Worm (Caenorhabditis elegans) whole organism, L3 larva: ENCODE data around the gene srw-24.
"Not testable (repeated sequence)": the region's sequence is repeated elsewhere in the genome, so short reads cannot be mapped to it uniquely, and the experiment has no call there.

Experiments used
- ceh-28 ChIP-seq: fragments of 150-350 bp; optimal IDR thresholded peaks from 2 replicates; lab custom pipeline; 2014; ENCODE audit warnings: missing biosample characterization, missing genetic modification reagents, missing genetic modification characterization
- nhr-237 ChIP-seq: fragments of 150-350 bp; optimal IDR thresholded peaks from 2 replicates; lab custom pipeline; 2014; ENCODE audit warnings: missing biosample characterization, missing genetic modification characterization

- not testable (repeated sequence) for TF ChIP-seq nhr-237, ceh-28 (tag; lab: Kevin White, UChicago)
Observed at ce11 chrV:15207681-15208080, 16.1 kb upstream of the srw-24 start, which contains the start of gene C41G6.12.
